Worm (Caenorhabditis elegans): ENCODE results near the gene pot-3.

DNA sequence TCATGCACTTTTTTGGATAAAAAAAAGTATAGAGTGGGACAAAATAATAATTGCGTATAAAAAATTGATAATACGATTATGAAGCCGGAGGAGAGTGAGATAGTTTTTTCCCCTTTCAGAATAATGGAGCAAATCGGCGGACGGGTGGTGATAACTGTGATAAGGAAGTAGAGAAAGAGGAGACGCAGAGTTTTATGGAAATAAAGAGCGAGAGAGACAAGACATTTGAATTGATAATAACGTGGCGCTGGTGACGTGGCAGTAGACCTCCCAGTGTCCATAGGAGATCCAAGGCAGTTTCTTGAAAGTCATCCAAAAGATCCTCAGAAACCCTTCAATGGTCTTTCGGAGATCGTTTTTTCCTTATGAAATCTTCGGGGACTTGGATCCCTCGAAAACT is 46.2 kb upstream of the pot-3 start:
- no peak for TF ChIP-seq ama-1 (optimal IDR thresholded peaks at IDR 0.05)
- no peak for TF ChIP-seq ceh-9 (tag; optimal IDR thresholded peaks at IDR 0.05)
- no peak for TF ChIP-seq ceh-48 (tag; optimal IDR thresholded peaks at IDR 0.05)
